Worm (Caenorhabditis elegans) whole organism, young adult: ENCODE results near the gene W10G11.3.

Experiments
- B0019.2 ChIP-seq: fragments of 200-800 bp; sonication (Bioruptor generic); conservative IDR thresholded peaks from 2 replicates; pipeline ENCODE4 v1.3.6; 2022; ENCODE audit warnings: missing genetic modification reagents, missing genetic modification characterization, missing compliant biosample characterization
- B0035.1 ChIP-seq: sonication (generic microtip); optimal IDR thresholded peaks from 2 replicates; lab custom pipeline; 2016; ENCODE audit warnings: missing genetic modification characterization, mild to moderate bottlenecking, missing compliant biosample characterization, missing genotype, missing genetic modification reagents
- B0261.1 ChIP-seq: sonication (generic microtip); optimal IDR thresholded peaks from 2 replicates; lab custom pipeline; 2016; ENCODE audit warnings: mild to moderate bottlenecking, missing genetic modification characterization, moderate library complexity, missing compliant biosample characterization
- C17E4.6 ChIP-seq: fragments of 200-800 bp; sonication (Bioruptor generic); IDR thresholded peaks from 2 replicates; pipeline ENCODE4 v1.3.6; 2022; ENCODE audit warnings: missing genetic modification reagents, missing genetic modification characterization, missing compliant biosample characterization
- F33H1.4 ChIP-seq: fragments of 200-800 bp; sonication (Bioruptor generic); IDR thresholded peaks from 2 replicates; pipeline ENCODE4 v1.3.6; 2022; ENCODE audit warnings: missing genetic modification reagents, missing genetic modification characterization, missing compliant biosample characterization
- Y53G8AR.9 ChIP-seq: fragments of 200-800 bp; sonication (Bioruptor generic); conservative IDR thresholded peaks from 2 replicates; pipeline ENCODE4 v1.3.6; 2022; ENCODE audit warnings: missing genetic modification reagents, missing genetic modification characterization, missing compliant biosample characterization
- Y56A3A.18 ChIP-seq: fragments of 200-800 bp; sonication (Bioruptor generic); IDR thresholded peaks from 2 replicates; pipeline ENCODE4 v1.3.6; 2022; ENCODE audit warnings: missing genetic modification reagents, missing genetic modification characterization, missing compliant biosample characterization
- Y67H2A.10 ChIP-seq: fragments of 200-800 bp; sonication (Bioruptor generic); conservative IDR thresholded peaks from 2 replicates; pipeline ENCODE4 v1.3.6; 2022; ENCODE audit warnings: missing genetic modification reagents, missing genetic modification characterization, missing compliant biosample characterization
- Y95B8A.8 ChIP-seq: fragments of 200-800 bp; sonication (Bioruptor generic); IDR thresholded peaks from 2 replicates; pipeline ENCODE4 v1.3.6; 2022; ENCODE audit warnings: missing genetic modification reagents, missing genetic modification characterization, missing compliant biosample characterization
- ZK185.1 ChIP-seq: sonication (generic microtip); optimal IDR thresholded peaks from 2 replicates; lab custom pipeline; 2016; ENCODE audit warnings: mild to moderate bottlenecking, missing genetic modification characterization, missing compliant biosample characterization; ENCODE audit not compliant: poor library complexity, severe bottlenecking
- aptf-3 ChIP-seq: fragments of 200-800 bp; sonication (Bioruptor generic); IDR thresholded peaks from 2 replicates; pipeline ENCODE4 v1.3.6; 2022; ENCODE audit warnings: missing genetic modification characterization, missing compliant biosample characterization
- athp-1 ChIP-seq: sonication (generic microtip); optimal IDR thresholded peaks from 2 replicates; lab custom pipeline; 2017; ENCODE audit warnings: mild to moderate bottlenecking, missing genetic modification characterization, missing compliant biosample characterization
- attf-5 ChIP-seq: fragments of 200-800 bp; sonication (Bioruptor generic); optimal IDR thresholded peaks from 2 replicates; lab custom pipeline; 2018; ENCODE audit warnings: mild to moderate bottlenecking, missing genetic modification characterization, missing compliant biosample characterization
- cebp-1 ChIP-seq, 2 experiments: fragments of 200-800 bp in 1 of 2; sonication (Bioruptor generic) in 1 of 2; sonication (generic microtip) in 1 of 2; IDR thresholded peaks in 1 of 2; optimal IDR thresholded peaks in 1 of 2; 2 replicates each; pipeline versions ENCODE4 v1.3.6 to Lab custom; 2017 to 2022; ENCODE audit warnings: missing compliant biosample characterization in 2 of 2, missing genetic modification characterization in 2 of 2, mild to moderate bottlenecking in 1 of 2, missing genetic modification reagents in 1 of 2, moderate library complexity in 1 of 2
- ceh-27 ChIP-seq: fragments of 200-800 bp; sonication (Bioruptor generic); optimal IDR thresholded peaks from 2 replicates; lab custom pipeline; 2018; ENCODE audit warnings: mild to moderate bottlenecking, missing genetic modification characterization, moderate library complexity, missing compliant biosample characterization
- ceh-58 ChIP-seq: fragments of 200-800 bp; sonication (Bioruptor generic); IDR thresholded peaks from 2 replicates; pipeline ENCODE4 v1.3.6; 2022; ENCODE audit warnings: missing genetic modification characterization, missing compliant biosample characterization
- ceh-91 ChIP-seq: fragments of 200-800 bp; sonication (Bioruptor generic); IDR thresholded peaks from 2 replicates; pipeline ENCODE4 v1.3.6; 2022; ENCODE audit warnings: missing genetic modification reagents, missing genetic modification characterization, missing compliant biosample characterization
- chd-7 ChIP-seq: sonication (generic microtip); optimal IDR thresholded peaks from 2 replicates; lab custom pipeline; 2016; ENCODE audit warnings: mild to moderate bottlenecking, missing genetic modification characterization, moderate library complexity, missing compliant biosample characterization
- efl-1 ChIP-seq: fragments of 150-350 bp; optimal IDR thresholded peaks from 2 replicates; lab custom pipeline; 2014; ENCODE audit warnings: missing biosample characterization, missing genetic modification reagents, missing genetic modification characterization
- egl-44 ChIP-seq: fragments of 200-800 bp; sonication (Bioruptor generic); IDR thresholded peaks from 2 replicates; pipeline ENCODE4 v1.3.6; 2022; ENCODE audit warnings: missing genetic modification reagents, missing genetic modification characterization, missing compliant biosample characterization
- egrh-3 ChIP-seq: fragments of 200-800 bp; sonication (Bioruptor generic); IDR thresholded peaks from 2 replicates; pipeline ENCODE4 v1.3.6; 2022; ENCODE audit warnings: missing genetic modification reagents, missing genetic modification characterization, missing compliant biosample characterization
- ekl-4 ChIP-seq: fragments of 200-800 bp; sonication (Bioruptor generic); IDR thresholded peaks from 2 replicates; pipeline ENCODE4 v1.3.6; 2022; ENCODE audit warnings: missing genetic modification reagents, missing genetic modification characterization, missing compliant biosample characterization
- hmg-1.2 ChIP-seq: fragments of 200-800 bp; sonication (Bioruptor generic); IDR thresholded peaks from 2 replicates; pipeline ENCODE4 v1.3.6; 2022; ENCODE audit warnings: missing genetic modification reagents, missing genetic modification characterization, missing compliant biosample characterization
- hrde-1 ChIP-seq: sonication (generic microtip); optimal IDR thresholded peaks from 2 replicates; lab custom pipeline; 2016; ENCODE audit warnings: missing genetic modification characterization, mild to moderate bottlenecking, missing compliant biosample characterization, moderate library complexity, missing genotype, missing genetic modification reagents, borderline replicate concordance
- let-526 ChIP-seq: fragments of 200-800 bp; sonication (Bioruptor generic); IDR thresholded peaks from 2 replicates; pipeline ENCODE4 v1.3.6; 2022; ENCODE audit warnings: missing genetic modification reagents, missing genetic modification characterization, missing compliant biosample characterization
- lin-26 ChIP-seq: fragments of 200-800 bp; sonication (Bioruptor generic); IDR thresholded peaks from 2 replicates; pipeline ENCODE4 v1.3.6; 2022; ENCODE audit warnings: missing genetic modification reagents, missing genetic modification characterization, missing compliant biosample characterization
- lir-1 ChIP-seq: fragments of 200-800 bp; sonication (Bioruptor generic); conservative IDR thresholded peaks from 2 replicates; pipeline ENCODE4 v1.3.6; 2022; ENCODE audit warnings: missing genetic modification reagents, missing genetic modification characterization, missing compliant biosample characterization
- lsy-27 ChIP-seq: sonication (generic microtip); optimal IDR thresholded peaks from 2 replicates; lab custom pipeline; 2017; ENCODE audit warnings: missing genetic modification characterization, mild to moderate bottlenecking, missing compliant biosample characterization, antibody characterized with exemption, missing genotype, borderline replicate concordance; ENCODE audit not compliant: insufficient read depth
- madf-3 ChIP-seq: fragments of 200-800 bp; sonication (Bioruptor generic); IDR thresholded peaks from 2 replicates; pipeline ENCODE4 v1.3.6; 2022; ENCODE audit warnings: missing genetic modification reagents, missing genetic modification characterization, missing compliant biosample characterization
- madf-8 ChIP-seq: fragments of 200-800 bp; sonication (Bioruptor generic); conservative IDR thresholded peaks from 2 replicates; pipeline ENCODE4 v1.3.6; 2022; ENCODE audit warnings: missing genetic modification reagents, missing genetic modification characterization, missing compliant biosample characterization
- mcd-1 ChIP-seq: fragments of 200-800 bp; sonication (Bioruptor generic); IDR thresholded peaks from 2 replicates; pipeline ENCODE4 v1.3.6; 2022; ENCODE audit warnings: missing genetic modification reagents, missing genetic modification characterization, missing compliant biosample characterization
- mxl-1 ChIP-seq: sonication (generic microtip); optimal IDR thresholded peaks from 2 replicates; lab custom pipeline; 2016; ENCODE audit warnings: missing genetic modification characterization, missing compliant biosample characterization
- nfya-1 ChIP-seq: sonication (generic microtip); optimal IDR thresholded peaks from 2 replicates; lab custom pipeline; 2017; ENCODE audit warnings: antibody characterized with exemption, missing compliant biosample characterization, missing genetic modification characterization, borderline replicate concordance; ENCODE audit not compliant: insufficient read depth
- nhr-120 ChIP-seq: fragments of 200-800 bp; sonication (Bioruptor generic); IDR thresholded peaks from 2 replicates; pipeline ENCODE4 v1.3.6; 2022; ENCODE audit warnings: missing genetic modification characterization, missing compliant biosample characterization
- nhr-27 ChIP-seq: fragments of 200-800 bp; sonication (Bioruptor generic); optimal IDR thresholded peaks from 2 replicates; lab custom pipeline; 2018; ENCODE audit warnings: mild to moderate bottlenecking, missing genetic modification characterization, moderate library complexity, missing compliant biosample characterization
- nhr-80 ChIP-seq: sonication (generic microtip); optimal IDR thresholded peaks from 2 replicates; lab custom pipeline; 2016; ENCODE audit warnings: missing genetic modification characterization, missing compliant biosample characterization
- pbrm-1 ChIP-seq: fragments of 200-800 bp; sonication (Bioruptor generic); IDR thresholded peaks from 2 replicates; pipeline ENCODE4 v1.3.6; 2022; ENCODE audit warnings: missing genetic modification reagents, missing genetic modification characterization, missing compliant biosample characterization
- rec-8 ChIP-seq, 2 experiments: sonication (generic microtip); optimal IDR thresholded peaks; 2 replicates each; lab custom pipeline; 2016; ENCODE audit warnings: mild to moderate bottlenecking in 2 of 2, missing genetic modification characterization in 2 of 2, missing genetic modification reagents in 2 of 2, missing genotype in 2 of 2, missing biosample characterization in 1 of 2, missing compliant biosample characterization in 1 of 2, moderate library complexity in 1 of 2
- snpc-1.1 ChIP-seq: sonication (generic microtip); optimal IDR thresholded peaks from 2 replicates; lab custom pipeline; 2017; ENCODE audit warnings: missing genetic modification characterization, mild to moderate bottlenecking, missing compliant biosample characterization, antibody characterized with exemption, moderate library complexity, missing genotype, missing genetic modification reagents; ENCODE audit not compliant: insufficient read depth
- somi-1 ChIP-seq: fragments of 200-800 bp; sonication (Bioruptor generic); optimal IDR thresholded peaks from 2 replicates; lab custom pipeline; 2018; ENCODE audit warnings: mild to moderate bottlenecking, missing genetic modification characterization, missing compliant biosample characterization
- sptf-2 ChIP-seq: fragments of 200-800 bp; sonication (Bioruptor generic); optimal IDR thresholded peaks from 2 replicates; lab custom pipeline; 2018; ENCODE audit warnings: mild to moderate bottlenecking, missing genetic modification characterization, missing compliant biosample characterization
- unc-62 ChIP-seq: fragments of 150-350 bp; optimal IDR thresholded peaks from 2 replicates; lab custom pipeline; 2014; ENCODE audit warnings: missing biosample characterization, missing genetic modification reagents, missing genetic modification characterization
- zim-3 ChIP-seq: sonication (generic microtip); optimal IDR thresholded peaks from 2 replicates; lab custom pipeline; 2017; ENCODE audit warnings: mild to moderate bottlenecking, missing genetic modification characterization, moderate library complexity, missing compliant biosample characterization
- ztf-25 ChIP-seq: fragments of 200-800 bp; sonication (Bioruptor generic); IDR thresholded peaks from 2 replicates; pipeline ENCODE4 v1.3.6; 2022; ENCODE audit warnings: missing genetic modification reagents, missing genetic modification characterization, missing compliant biosample characterization
- ztf-6 ChIP-seq: fragments of 200-800 bp; sonication (Bioruptor generic); IDR thresholded peaks from 2 replicates; pipeline ENCODE4 v1.3.6; 2022; ENCODE audit warnings: missing genetic modification reagents, missing genetic modification characterization, missing compliant biosample characterization

Gene W10G11.3

ce11 chrII:3518961-3519544 is 43.3 kb downstream of the W10G11.3 start, which contains the start of gene clec-126 (continued):
- TF ChIP-seq zim-3 (tag; lab: Kevin White, UChicago), result peak; percentile 46
- peak; percentile 87 for TF ChIP-seq athp-1
- 0 out of 2 replicates have a peak, but pooled peaks have one; percentile 21 for TF ChIP-seq Y95B8A.8 (GFP tag; lab: Robert Waterston, UW)
- TF ChIP-seq sptf-2 (GFP tag; lab: Kevin White, UChicago), result peak; percentile 28
- peak; percentile 97 for TF ChIP-seq B0261.1 (tag; lab: Kevin White, UChicago)
- TF ChIP-seq Y53G8AR.9, result peak; percentile 59; the same call in 1 of the 2 replicates
- peak; percentile 80 for TF ChIP-seq ztf-6 (GFP tag; lab: Robert Waterston, UW)
- TF ChIP-seq C17E4.6, result 0 out of 2 replicates have a peak, but pooled peaks have one; percentile 16
- peak; percentile 69 for TF ChIP-seq nhr-80 (tag; lab: Kevin White, UChicago)
- TF ChIP-seq mxl-1 (tag; lab: Kevin White, UChicago), result peak; percentile 78
- TF ChIP-seq ceh-91, result 0 out of 2 replicates have a peak, but pooled peaks have one; percentile 29
- peak; percentile 66 to 75 for TF ChIP-seq rec-8 (tag; optimal IDR thresholded peaks at IDR 0.05; lab: Kevin White, UChicago)
- TF ChIP-seq Y67H2A.10 (GFP tag; lab: Robert Waterston, UW), result no peak
- TF ChIP-seq ekl-4 (GFP tag; lab: Robert Waterston, UW), result peak; percentile 83
- peak; percentile 80 for TF ChIP-seq attf-5
- TF ChIP-seq snpc-1.1 (tag; lab: Kevin White, UChicago), result peak; percentile 73
- 0 out of 2 replicates have a peak, but pooled peaks have one; percentile 6 for TF ChIP-seq B0019.2 (GFP tag; lab: Robert Waterston, UW)
- peak; percentile 16; the same call in 1 of the 2 replicates for TF ChIP-seq madf-3 (GFP tag; lab: Robert Waterston, UW)
- TF ChIP-seq chd-7 (tag; lab: Kevin White, UChicago), result peak; percentile 59
- TF ChIP-seq ceh-58 (GFP tag; lab: Robert Waterston, UW), result no peak
- 0 out of 2 replicates have a peak, but pooled peaks have one; percentile 49 for TF ChIP-seq lir-1 (GFP tag; lab: Robert Waterston, UW)
- peak; percentile 62 for TF ChIP-seq ZK185.1
- TF ChIP-seq let-526, result no peak
- TF ChIP-seq B0035.1 (tag; lab: Kevin White, UChicago), result peak; percentile 84
- TF ChIP-seq efl-1, result peak; percentile 12
- TF ChIP-seq aptf-3 (GFP tag; lab: Robert Waterston, UW), result no peak
- TF ChIP-seq ceh-27, result peak; percentile 45
- peak; percentile 54 for TF ChIP-seq egrh-3 (GFP tag; lab: Robert Waterston, UW)
- TF ChIP-seq mcd-1, result peak; percentile 84
- peak; percentile 77 for TF ChIP-seq somi-1 (GFP tag; lab: Kevin White, UChicago)
- TF ChIP-seq F33H1.4, result peak; percentile 42
- TF ChIP-seq ztf-25, result no peak
- TF ChIP-seq madf-8, result 0 out of 2 replicates have a peak, but pooled peaks have one; percentile 11
- no peak for TF ChIP-seq nhr-120 (GFP tag; lab: Robert Waterston, UW)
- TF ChIP-seq hmg-1.2 (GFP tag; lab: Robert Waterston, UW), result peak; percentile 77
- TF ChIP-seq lin-26, result peak; percentile 87
- TF ChIP-seq hrde-1 (tag; lab: Kevin White, UChicago), result peak; percentile 56
- peak; percentile 79 for TF ChIP-seq pbrm-1 (GFP tag; lab: Robert Waterston, UW)
- peak; percentile 73; the same call in 1 of the 2 replicates for TF ChIP-seq Y56A3A.18 (GFP tag; lab: Robert Waterston, UW)
- no peak for TF ChIP-seq nfya-1 (tag; lab: Kevin White, UChicago)
- no peak for TF ChIP-seq cebp-1 (GFP tag; IDR thresholded peaks at IDR 0.05; lab: Robert Waterston, UW)
- peak; percentile 77 for TF ChIP-seq cebp-1 (tag; optimal IDR thresholded peaks at IDR 0.05; lab: Kevin White, UChicago)
- peak; percentile 87 for TF ChIP-seq lsy-27
- TF ChIP-seq egl-44 (GFP tag; lab: Robert Waterston, UW), result peak; percentile 73
- no peak for TF ChIP-seq unc-62 (GFP tag; lab: Kevin White, UChicago)
- TF ChIP-seq nhr-27, result no peak
